Worm (Caenorhabditis elegans): Measurements from ENCODE around the gene orc-4.

Gene orc-4

ce11 chrIII:10656069-10656468 is 10.1 kb downstream of the orc-4 start:
- TF ChIP-seq tra-4 (tag; optimal IDR thresholded peaks at IDR 0.05) (no peak), B0310.2 (tag; optimal IDR thresholded peaks at IDR 0.05) (no peak), ceh-36 (tag; optimal IDR thresholded peaks at IDR 0.05) (no peak), ets-7 (tag; optimal IDR thresholded peaks at IDR 0.05) (no peak), ama-1 (optimal IDR thresholded peaks at IDR 0.05) (no peak), flt-1 (GFP tag; IDR thresholded peaks at IDR 0.05) (no peak), hmg-4 (GFP tag; optimal IDR thresholded peaks at IDR 0.05) (no peak), sea-1 (GFP tag; conservative IDR thresholded peaks at IDR 0.05) (no peak), aly-1 (tag; optimal IDR thresholded peaks at IDR 0.05) (no peak), tbx-11 (GFP tag; IDR thresholded peaks at IDR 0.05) (no peak), tbx-37 (GFP tag; conservative IDR thresholded peaks at IDR 0.05) (no peak), hnd-1 (tag; optimal IDR thresholded peaks at IDR 0.05) (no peak), ceh-13 (GFP tag; optimal IDR thresholded peaks at IDR 0.05) (no peak), F13C5.2 (tag; optimal IDR thresholded peaks at IDR 0.05) (no peak)

DNA sequence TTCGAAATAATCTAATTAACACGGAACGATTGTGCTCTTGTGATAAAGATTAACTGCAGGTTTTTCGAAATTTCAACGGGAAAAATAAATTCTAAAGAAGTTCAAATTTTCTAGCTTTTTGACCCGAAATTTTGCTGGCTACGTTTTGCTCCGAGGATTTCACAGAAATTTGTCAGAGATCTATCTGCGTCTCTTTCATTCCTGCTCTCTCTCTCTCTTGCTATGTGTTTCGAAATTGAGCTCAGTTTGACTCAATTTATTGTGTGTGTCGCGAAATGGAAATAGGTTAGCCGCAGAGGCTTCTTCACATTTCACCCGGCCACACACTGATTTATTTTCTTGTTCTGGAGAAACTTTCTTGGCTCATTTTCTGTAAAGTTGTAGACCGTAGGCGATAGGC is 11.7 kb downstream of the orc-4 start:
- TF ChIP-seq sea-1 (GFP tag; conservative IDR thresholded peaks at IDR 0.05) = no peak
- no peak for TF ChIP-seq ets-7 (tag; optimal IDR thresholded peaks at IDR 0.05)
- no peak for TF ChIP-seq ceh-13 (GFP tag; optimal IDR thresholded peaks at IDR 0.05)
- no peak for TF ChIP-seq hnd-1 (tag; optimal IDR thresholded peaks at IDR 0.05)
- TF ChIP-seq scrt-1 (GFP tag; IDR thresholded peaks at IDR 0.05) = no peak
- TF ChIP-seq ceh-36 (tag; optimal IDR thresholded peaks at IDR 0.05) = no peak
- TF ChIP-seq aly-1 (tag; optimal IDR thresholded peaks at IDR 0.05) = no peak
- no peak for TF ChIP-seq hmbx-1 (tag; optimal IDR thresholded peaks at IDR 0.05)
- no peak for TF ChIP-seq ama-1 (optimal IDR thresholded peaks at IDR 0.05)
- no peak for TF ChIP-seq hmg-4 (GFP tag; optimal IDR thresholded peaks at IDR 0.05)
- no peak for TF ChIP-seq tbx-11 (GFP tag; IDR thresholded peaks at IDR 0.05)

ce11 chrIII:10658394-10658793 is 12.4 kb downstream of the orc-4 start:
- TF ChIP-seq F13C5.2 (tag; optimal IDR thresholded peaks at IDR 0.05) (no peak), tbx-37 (GFP tag; conservative IDR thresholded peaks at IDR 0.05) (no peak), aly-1 (tag; optimal IDR thresholded peaks at IDR 0.05) (no peak), tbx-11 (GFP tag; IDR thresholded peaks at IDR 0.05) (no peak), hnd-1 (tag; optimal IDR thresholded peaks at IDR 0.05) (no peak), hmbx-1 (tag; optimal IDR thresholded peaks at IDR 0.05) (no peak), ceh-36 (tag; optimal IDR thresholded peaks at IDR 0.05) (no peak), pes-1 (GFP tag; IDR thresholded peaks at IDR 0.05) (no peak), hmg-4 (GFP tag; optimal IDR thresholded peaks at IDR 0.05) (no peak), ets-7 (tag; optimal IDR thresholded peaks at IDR 0.05) (no peak), flt-1 (GFP tag; IDR thresholded peaks at IDR 0.05) (no peak), tra-4 (tag; optimal IDR thresholded peaks at IDR 0.05) (no peak), scrt-1 (GFP tag; IDR thresholded peaks at IDR 0.05) (no peak), ama-1 (optimal IDR thresholded peaks at IDR 0.05) (no peak), sea-1 (GFP tag; conservative IDR thresholded peaks at IDR 0.05) (no peak)

- TF ChIP-seq aly-1 (tag; optimal IDR thresholded peaks at IDR 0.05) = no peak
- TF ChIP-seq B0310.2 (tag; optimal IDR thresholded peaks at IDR 0.05) = no peak
- no peak for TF ChIP-seq hmbx-1 (tag; optimal IDR thresholded peaks at IDR 0.05)
- TF ChIP-seq flt-1 (GFP tag; IDR thresholded peaks at IDR 0.05) = no peak
- no peak for TF ChIP-seq tbx-11 (GFP tag; IDR thresholded peaks at IDR 0.05)
- no peak for TF ChIP-seq hmg-4 (GFP tag; optimal IDR thresholded peaks at IDR 0.05)
- TF ChIP-seq scrt-1 (GFP tag; IDR thresholded peaks at IDR 0.05) = no peak
- no peak for TF ChIP-seq hnd-1 (tag; optimal IDR thresholded peaks at IDR 0.05)
- no peak for TF ChIP-seq tbx-37 (GFP tag; conservative IDR thresholded peaks at IDR 0.05)
- no peak for TF ChIP-seq ceh-13 (GFP tag; optimal IDR thresholded peaks at IDR 0.05)
These were observed 15.3 kb downstream of the orc-4 start for ce11 chrIII:10661292-10661691.

ce11 chrIII:10666640-10667039 is 20.7 kb downstream of the orc-4 start:
- no peak for TF ChIP-seq ets-7 (tag; optimal IDR thresholded peaks at IDR 0.05)
- TF ChIP-seq pes-1 (GFP tag; IDR thresholded peaks at IDR 0.05) = no peak
- TF ChIP-seq tbx-11 (GFP tag; IDR thresholded peaks at IDR 0.05) = no peak
- TF ChIP-seq sea-1 (GFP tag; conservative IDR thresholded peaks at IDR 0.05) = peak; percentile 58
- TF ChIP-seq ceh-36 (tag; optimal IDR thresholded peaks at IDR 0.05) = no peak
- TF ChIP-seq hmg-4 (GFP tag; optimal IDR thresholded peaks at IDR 0.05) = peak; percentile 53
- no peak for TF ChIP-seq ama-1 (optimal IDR thresholded peaks at IDR 0.05)
- no peak for TF ChIP-seq aly-1 (tag; optimal IDR thresholded peaks at IDR 0.05)
- TF ChIP-seq ceh-13 (GFP tag; optimal IDR thresholded peaks at IDR 0.05) = no peak

ce11 chrIII:10671894-10672293 is 25.9 kb downstream of the orc-4 start:
- no peak for TF ChIP-seq ets-7 (tag; optimal IDR thresholded peaks at IDR 0.05)
- no peak for TF ChIP-seq B0310.2 (tag; optimal IDR thresholded peaks at IDR 0.05)
- TF ChIP-seq hnd-1 (tag; optimal IDR thresholded peaks at IDR 0.05) = no peak
- no peak for TF ChIP-seq tra-4 (tag; optimal IDR thresholded peaks at IDR 0.05)
- no peak for TF ChIP-seq tbx-37 (GFP tag; conservative IDR thresholded peaks at IDR 0.05)
- no peak for TF ChIP-seq F13C5.2 (tag; optimal IDR thresholded peaks at IDR 0.05)
- no peak for TF ChIP-seq tbx-11 (GFP tag; IDR thresholded peaks at IDR 0.05)
- TF ChIP-seq flt-1 (GFP tag; IDR thresholded peaks at IDR 0.05) = no peak
- TF ChIP-seq ama-1 (optimal IDR thresholded peaks at IDR 0.05) = no peak
- no peak for TF ChIP-seq ceh-13 (GFP tag; optimal IDR thresholded peaks at IDR 0.05)
- no peak for TF ChIP-seq hmbx-1 (tag; optimal IDR thresholded peaks at IDR 0.05)
- TF ChIP-seq ceh-36 (tag; optimal IDR thresholded peaks at IDR 0.05) = no peak
- TF ChIP-seq scrt-1 (GFP tag; IDR thresholded peaks at IDR 0.05) = no peak

- TF ChIP-seq tbx-11 (GFP tag; IDR thresholded peaks at IDR 0.05) (no peak), pes-1 (GFP tag; IDR thresholded peaks at IDR 0.05) (no peak), F13C5.2 (tag; optimal IDR thresholded peaks at IDR 0.05) (no peak), tbx-37 (GFP tag; conservative IDR thresholded peaks at IDR 0.05) (no peak), hnd-1 (tag; optimal IDR thresholded peaks at IDR 0.05) (no peak), B0310.2 (tag; optimal IDR thresholded peaks at IDR 0.05) (no peak), ceh-36 (tag; optimal IDR thresholded peaks at IDR 0.05) (no peak)
These were observed 33.0 kb downstream of the orc-4 start, which contains the start of gene Y39A1A.16 for ce11 chrIII:10678971-10679370. Gene Y39A1A.16 (plus strand): TSS chrIII:10679271.

- TF ChIP-seq flt-1 (GFP tag; IDR thresholded peaks at IDR 0.05) = no peak
- no peak for TF ChIP-seq tra-4 (tag; optimal IDR thresholded peaks at IDR 0.05)
- TF ChIP-seq sea-1 (GFP tag; conservative IDR thresholded peaks at IDR 0.05) = no peak
- no peak for TF ChIP-seq ceh-13 (GFP tag; optimal IDR thresholded peaks at IDR 0.05)
- no peak for TF ChIP-seq ceh-36 (tag; optimal IDR thresholded peaks at IDR 0.05)
- TF ChIP-seq tbx-37 (GFP tag; conservative IDR thresholded peaks at IDR 0.05) = no peak
- no peak for TF ChIP-seq hnd-1 (tag; optimal IDR thresholded peaks at IDR 0.05)
- no peak for TF ChIP-seq tbx-11 (GFP tag; IDR thresholded peaks at IDR 0.05)
- no peak for TF ChIP-seq B0310.2 (tag; optimal IDR thresholded peaks at IDR 0.05)
- no peak for TF ChIP-seq ama-1 (optimal IDR thresholded peaks at IDR 0.05)
- TF ChIP-seq pes-1 (GFP tag; IDR thresholded peaks at IDR 0.05) = no peak
- no peak for TF ChIP-seq hmg-4 (GFP tag; optimal IDR thresholded peaks at IDR 0.05)
- TF ChIP-seq F13C5.2 (tag; optimal IDR thresholded peaks at IDR 0.05) = no peak
- TF ChIP-seq hmbx-1 (tag; optimal IDR thresholded peaks at IDR 0.05) = no peak
These were observed 43.1 kb downstream of the orc-4 start, which contains the start of gene Y39A1A.31 for ce11 chrIII:10689057-10689456. Gene Y39A1A.31 (minus strand): TSS chrIII:10689157.

All from whole organism, early embryonic.